Worm (Caenorhabditis elegans): Measurements from ENCODE around the gene emb-1.

DNA sequence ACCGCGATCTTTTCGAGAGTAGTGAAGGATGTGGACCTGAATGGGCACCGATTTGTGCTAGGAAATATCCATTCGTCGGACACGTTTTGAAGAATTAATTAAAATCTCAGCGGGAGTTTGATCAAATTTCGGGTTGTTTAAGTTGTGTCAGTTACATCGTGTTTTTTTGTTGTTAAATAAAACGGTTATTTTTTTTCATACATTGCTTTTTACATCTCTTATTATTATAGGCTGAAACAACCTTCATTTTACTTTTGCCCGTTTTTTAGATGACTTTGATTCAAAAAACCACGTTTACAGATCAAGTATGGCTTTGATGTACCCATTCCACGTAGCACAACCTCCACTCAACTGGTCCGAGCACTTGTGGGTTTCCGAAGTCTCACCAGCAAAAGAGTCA is at the start of gene emb-1:
- TF ChIP-seq ztf-11 (tag; optimal IDR thresholded peaks at IDR 0.05): no peak
- TF ChIP-seq skn-1 (tag; optimal IDR thresholded peaks at IDR 0.05): no peak
- no peak for TF ChIP-seq unc-62 (GFP tag; optimal IDR thresholded peaks at IDR 0.05)
- TF ChIP-seq elt-1 (tag; optimal IDR thresholded peaks at IDR 0.05): no peak
- TF ChIP-seq ama-1 (optimal IDR thresholded peaks at IDR 0.05): no peak
- TF ChIP-seq egl-27 (tag; optimal IDR thresholded peaks at IDR 0.05): no peak

All from whole organism, L2 larva.